Fruit fly (Drosophila melanogaster): ENCODE measurements around the gene Rilpl.

dm6 chrX:1346833-1347232 is 46.0 kb upstream of the Rilpl start:
- TF ChIP-seq CG4496 (GFP tag; IDR thresholded peaks at IDR 0.05) (no peak), CG10348 (GFP tag; IDR thresholded peaks at IDR 0.05) (no peak), EcR (GFP tag; optimal IDR thresholded peaks at IDR 0.05) (no peak), CG12605 (GFP tag; IDR thresholded peaks at IDR 0.05) (no peak), CG32121 (GFP tag; IDR thresholded peaks at IDR 0.05) (no peak)

Measured in whole organism, pupa.